Fruit fly (Drosophila melanogaster) whole organism, pupa: ENCODE measurements around the gene Fum3.

ENCODE experiments used
- CG10348 ChIP-seq: fragments of 200-800 bp; sonication (Bioruptor generic); IDR thresholded peaks from 2 replicates; pipeline ENCODE4 v1.3.6; 2022; ENCODE audit warnings: missing biosample characterization, missing genetic modification characterization
- CG13204 ChIP-seq: fragments of 200-800 bp; sonication (Bioruptor generic); optimal IDR thresholded peaks from 2 replicates; lab custom pipeline; 2018; ENCODE audit warnings: missing biosample characterization, mild to moderate bottlenecking, missing genetic modification characterization, moderate library complexity
- CG14655 ChIP-seq: fragments of 200-800 bp; sonication (Bioruptor generic); optimal IDR thresholded peaks from 3 replicates; lab custom pipeline; 2017; ENCODE audit warnings: mild to moderate bottlenecking, missing biosample characterization, missing genetic modification reagents, missing genetic modification characterization
- CG15710 ChIP-seq: fragments of 200-800 bp; sonication (Bioruptor generic); optimal IDR thresholded peaks from 2 replicates; lab custom pipeline; 2018; ENCODE audit warnings: missing biosample characterization, mild to moderate bottlenecking, missing genetic modification characterization, moderate library complexity
- CG17806 ChIP-seq: fragments of 200-800 bp; sonication (Bioruptor generic); optimal IDR thresholded peaks from 2 replicates; lab custom pipeline; 2018; ENCODE audit warnings: missing biosample characterization, mild to moderate bottlenecking, missing genetic modification characterization, moderate library complexity
- CG32121 ChIP-seq: fragments of 200-800 bp; sonication (Bioruptor generic); IDR thresholded peaks from 2 replicates; pipeline ENCODE4 v1.3.6; 2022; ENCODE audit warnings: missing biosample characterization, missing genetic modification characterization
- CG34367 ChIP-seq: fragments of 200-800 bp; sonication (Bioruptor generic); optimal IDR thresholded peaks from 2 replicates; lab custom pipeline; 2018; ENCODE audit warnings: missing biosample characterization, mild to moderate bottlenecking, missing genetic modification characterization
- CG4496 ChIP-seq: fragments of 200-800 bp; sonication (Bioruptor generic); IDR thresholded peaks from 3 replicates; pipeline ENCODE4 v1.3.6; 2022; ENCODE audit warnings: missing biosample characterization, missing genetic modification characterization
- CG8159 ChIP-seq: fragments of 200-800 bp; sonication (Bioruptor generic); optimal IDR thresholded peaks from 3 replicates; lab custom pipeline; 2018; ENCODE audit warnings: missing biosample characterization, mild to moderate bottlenecking, missing genetic modification characterization, moderate library complexity
- CG8301 ChIP-seq: fragments of 200-800 bp; sonication (Bioruptor generic); optimal IDR thresholded peaks from 2 replicates; lab custom pipeline; 2018; ENCODE audit warnings: missing biosample characterization, mild to moderate bottlenecking, missing genetic modification characterization
- CG9948 ChIP-seq: fragments of 200-800 bp; sonication (Bioruptor generic); optimal IDR thresholded peaks from 2 replicates; lab custom pipeline; 2018; ENCODE audit warnings: missing biosample characterization, mild to moderate bottlenecking, missing genetic modification characterization, moderate library complexity
- D1 ChIP-seq: fragments of 200-800 bp; sonication (Bioruptor generic); optimal IDR thresholded peaks from 2 replicates; lab custom pipeline; 2018; ENCODE audit warnings: missing biosample characterization, mild to moderate bottlenecking, missing genetic modification characterization, moderate library complexity
- EcR ChIP-seq: fragments of 200-800 bp; sonication (Bioruptor generic); optimal IDR thresholded peaks from 3 replicates; lab custom pipeline; 2019; ENCODE audit warnings: missing biosample characterization, missing genetic modification characterization, mild to moderate bottlenecking, moderate library complexity, missing genetic modification reagents
- Ets98B ChIP-seq: fragments of 200-800 bp; sonication (Bioruptor generic); IDR thresholded peaks from 2 replicates; pipeline ENCODE4 v1.3.6; 2022; ENCODE audit warnings: missing biosample characterization, missing genetic modification characterization
- Pif1A ChIP-seq: fragments of 200-800 bp; sonication (Bioruptor generic); optimal IDR thresholded peaks from 3 replicates; lab custom pipeline; 2016; ENCODE audit warnings: missing biosample characterization, missing genetic modification characterization
- Pif1B ChIP-seq: fragments of 200-800 bp; sonication (Bioruptor generic); optimal IDR thresholded peaks from 3 replicates; lab custom pipeline; 2016; ENCODE audit warnings: missing biosample characterization, missing genetic modification characterization
- Snoo ChIP-seq: fragments of 200-800 bp; sonication (Bioruptor generic); optimal IDR thresholded peaks from 3 replicates; lab custom pipeline; 2017; ENCODE audit warnings: missing biosample characterization, mild to moderate bottlenecking, missing genetic modification characterization, inconsistent platforms
- fd96Ca ChIP-seq: fragments of 200-800 bp; sonication (Bioruptor generic); IDR thresholded peaks from 3 replicates; pipeline ENCODE4 v1.3.6; 2022; ENCODE audit warnings: missing biosample characterization, missing genetic modification characterization
- gl ChIP-seq: fragments of 200-800 bp; sonication (Bioruptor generic); optimal IDR thresholded peaks from 2 replicates; lab custom pipeline; 2018; ENCODE audit warnings: missing biosample characterization, mild to moderate bottlenecking, missing genetic modification characterization
- rn ChIP-seq: fragments of 200-800 bp; sonication (Bioruptor generic); IDR thresholded peaks from 2 replicates; pipeline ENCODE4 v1.3.6; 2022; ENCODE audit warnings: missing biosample characterization, missing genetic modification characterization

Fum3 gene

DNA sequence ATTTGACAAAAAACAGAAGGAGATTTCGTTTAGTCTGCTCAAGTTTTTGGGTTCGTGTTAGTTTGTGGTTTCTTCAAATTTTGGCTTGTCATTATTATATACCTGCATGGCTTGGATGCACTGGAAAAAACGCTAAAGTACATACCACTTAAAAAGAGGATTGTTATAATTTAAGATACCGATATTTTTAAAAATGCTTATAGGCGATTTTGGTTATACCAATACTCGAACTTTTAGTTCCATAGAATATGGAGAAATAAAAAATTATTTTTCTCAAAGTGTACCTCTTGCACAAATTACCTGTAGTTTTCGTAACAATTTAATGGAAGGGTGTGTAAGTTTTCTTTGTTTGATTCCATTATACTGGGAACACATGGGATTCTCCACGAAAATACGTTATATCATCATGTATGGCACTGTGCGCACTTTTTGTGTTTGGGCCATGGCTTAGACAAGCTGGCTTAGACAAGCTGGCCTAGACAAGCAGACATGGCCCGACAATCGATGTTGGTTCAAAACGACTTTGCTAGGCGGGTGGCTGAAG is at the start of gene Fum3:
Gene Fum3 (minus strand): TSS at position 494 of the 544 bp plus-strand sequence.
- no peak for TF ChIP-seq CG32121 (GFP tag; lab: Robert Waterston, UW)
- TF ChIP-seq Pif1A (GFP tag; lab: Kevin White, UChicago), result no peak
- no peak for TF ChIP-seq EcR (GFP tag; lab: Kevin White, UChicago)
- no peak for TF ChIP-seq Pif1B (GFP tag; lab: Kevin White, UChicago)
- TF ChIP-seq CG17806, result no peak

DNA sequence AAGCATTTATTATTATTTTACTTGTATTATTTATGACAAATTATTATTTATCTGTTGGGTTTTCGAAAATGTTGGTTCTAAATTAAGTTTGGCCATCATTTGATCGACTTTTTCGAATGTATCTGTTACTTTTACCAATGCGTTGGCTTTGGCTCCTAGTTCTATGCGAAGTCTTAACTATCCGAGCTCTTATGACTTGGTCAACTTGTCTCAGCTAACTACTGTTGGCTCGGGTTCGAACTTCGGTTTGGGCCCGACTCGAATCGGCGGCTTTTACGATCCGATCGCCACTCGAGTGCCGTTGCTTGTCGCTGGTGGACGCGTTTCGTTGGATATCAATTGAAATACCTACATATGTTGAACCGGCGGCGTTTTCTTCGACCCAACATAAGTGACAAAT is 47.7 kb upstream of the Fum3 start, which contains the start of gene CG7512:
Gene CG7512 (plus strand): TSS at position 301 of the 400 bp plus-strand sequence.
- no peak for TF ChIP-seq CG15710 (tag; lab: Kevin White, UChicago)
- TF ChIP-seq CG8301 (tag; lab: Kevin White, UChicago), result no peak
- TF ChIP-seq CG4496 (GFP tag; lab: Robert Waterston, UW), result no peak
- no peak for TF ChIP-seq EcR (GFP tag; lab: Kevin White, UChicago)
- TF ChIP-seq gl (tag; lab: Kevin White, UChicago), result no peak
- TF ChIP-seq fd96Ca (GFP tag; lab: Robert Waterston, UW), result no peak
- no peak for TF ChIP-seq rn (GFP tag; lab: Robert Waterston, UW)
- TF ChIP-seq Snoo (tag; lab: Kevin White, UChicago), result no peak
- no peak for TF ChIP-seq CG17806
- no peak for TF ChIP-seq CG9948 (tag; lab: Kevin White, UChicago)
- TF ChIP-seq CG8159 (tag; lab: Kevin White, UChicago), result no peak
- TF ChIP-seq CG34367 (tag; lab: Kevin White, UChicago), result no peak
- TF ChIP-seq Ets98B, result no peak

DNA sequence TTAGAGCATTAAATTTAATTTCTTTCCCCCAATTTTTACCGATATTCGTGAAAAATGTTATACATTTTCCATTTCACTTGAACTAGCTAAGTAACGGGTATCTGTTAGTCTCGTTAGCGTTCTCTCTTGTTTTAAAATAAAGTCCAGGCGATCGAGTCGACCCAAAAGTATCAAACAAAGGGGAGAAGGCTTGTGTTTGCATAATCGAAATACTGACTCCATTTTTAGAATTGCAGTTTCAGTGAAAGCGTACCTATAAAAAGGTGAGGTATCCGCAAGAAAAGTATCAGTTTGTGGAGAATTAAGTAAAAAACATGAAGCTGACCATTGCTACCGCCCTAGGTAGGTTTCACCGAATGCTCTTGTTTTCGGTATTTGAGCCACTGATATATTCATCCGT is 46.3 kb upstream of the Fum3 start, which contains the start of gene Sgs3:
Gene Sgs3 (plus strand): TSS at position 301 of the 400 bp plus-strand sequence.
- no peak for TF ChIP-seq CG32121 (GFP tag; lab: Robert Waterston, UW)
- TF ChIP-seq CG9948 (tag; lab: Kevin White, UChicago), result no peak
- no peak for TF ChIP-seq CG10348 (GFP tag; lab: Robert Waterston, UW)
- no peak for TF ChIP-seq fd96Ca (GFP tag; lab: Robert Waterston, UW)
- TF ChIP-seq Pif1B (GFP tag; lab: Kevin White, UChicago), result no peak
- TF ChIP-seq CG8159 (tag; lab: Kevin White, UChicago), result no peak
- no peak for TF ChIP-seq CG4496 (GFP tag; lab: Robert Waterston, UW)
- no peak for TF ChIP-seq Snoo (tag; lab: Kevin White, UChicago)
- TF ChIP-seq CG13204, result no peak
- no peak for TF ChIP-seq EcR (GFP tag; lab: Kevin White, UChicago)
- no peak for TF ChIP-seq CG14655 (GFP tag; lab: Kevin White, UChicago)
- no peak for TF ChIP-seq gl (tag; lab: Kevin White, UChicago)
- TF ChIP-seq Ets98B, result no peak
- no peak for TF ChIP-seq D1 (tag; lab: Kevin White, UChicago)
- TF ChIP-seq Pif1A (GFP tag; lab: Kevin White, UChicago), result no peak
- no peak for TF ChIP-seq CG17806
- no peak for TF ChIP-seq CG15710 (tag; lab: Kevin White, UChicago)
- no peak for TF ChIP-seq CG34367 (tag; lab: Kevin White, UChicago)
- TF ChIP-seq CG8301 (tag; lab: Kevin White, UChicago), result no peak
- no peak for TF ChIP-seq rn (GFP tag; lab: Robert Waterston, UW)

DNA sequence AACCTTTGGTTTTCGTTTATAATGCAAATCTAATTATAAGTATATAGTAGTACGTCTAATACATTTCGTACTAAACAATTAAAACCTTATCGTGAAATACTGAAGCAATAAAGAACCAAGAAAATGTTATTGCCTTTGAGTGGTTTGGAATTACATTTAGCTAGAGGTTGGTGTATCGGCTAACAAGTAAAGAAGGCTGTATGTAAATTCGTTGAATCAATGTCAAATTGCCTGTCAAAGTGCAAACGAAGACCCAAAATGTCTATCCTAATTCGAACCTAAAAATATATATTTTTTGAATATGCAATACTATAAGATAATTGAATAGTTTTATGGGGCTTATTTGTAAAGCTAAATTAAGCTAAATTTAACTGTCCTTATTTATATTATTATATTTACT is 45.6 kb upstream of the Fum3 start:
- TF ChIP-seq D1 (tag; lab: Kevin White, UChicago) (peak; percentile 62), gl (tag; lab: Kevin White, UChicago) (no peak)

DNA sequence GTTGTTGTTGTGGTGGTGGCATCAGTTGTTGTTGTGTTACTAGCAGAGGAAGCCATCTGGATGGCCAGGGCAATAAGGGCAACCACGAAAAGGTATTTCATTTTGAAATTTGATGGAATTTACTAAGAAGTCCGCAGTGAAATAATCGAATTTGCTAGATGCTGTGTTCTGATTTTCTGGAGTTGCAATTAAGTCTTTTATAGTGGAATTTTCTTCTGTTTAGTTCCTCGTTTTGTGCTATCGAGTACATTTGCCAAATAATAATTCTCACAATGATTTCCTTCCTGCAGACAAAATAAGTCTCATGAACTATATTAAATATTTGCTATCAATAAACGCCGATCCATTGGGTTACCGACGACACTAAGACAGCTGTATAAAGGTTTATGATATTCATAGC is 44.8 kb upstream of the Fum3 start, which contains the start of gene CG33272:
Gene CG33272 (minus strand): TSS at position 101 of the 400 bp plus-strand sequence.
- no peak for TF ChIP-seq Snoo (tag; lab: Kevin White, UChicago)
- no peak for TF ChIP-seq Pif1B (GFP tag; lab: Kevin White, UChicago)
- no peak for TF ChIP-seq CG4496 (GFP tag; lab: Robert Waterston, UW)
- no peak for TF ChIP-seq CG17806
- no peak for TF ChIP-seq CG14655 (GFP tag; lab: Kevin White, UChicago)
- TF ChIP-seq Ets98B, result no peak
- no peak for TF ChIP-seq CG34367 (tag; lab: Kevin White, UChicago)
- TF ChIP-seq CG15710 (tag; lab: Kevin White, UChicago), result no peak
- TF ChIP-seq Pif1A (GFP tag; lab: Kevin White, UChicago), result no peak
- no peak for TF ChIP-seq CG10348 (GFP tag; lab: Robert Waterston, UW)
- TF ChIP-seq CG8301 (tag; lab: Kevin White, UChicago), result no peak
- no peak for TF ChIP-seq fd96Ca (GFP tag; lab: Robert Waterston, UW)
- no peak for TF ChIP-seq CG32121 (GFP tag; lab: Robert Waterston, UW)
- TF ChIP-seq rn (GFP tag; lab: Robert Waterston, UW), result no peak
- no peak for TF ChIP-seq CG8159 (tag; lab: Kevin White, UChicago)
- TF ChIP-seq D1 (tag; lab: Kevin White, UChicago), result no peak
- no peak for TF ChIP-seq CG9948 (tag; lab: Kevin White, UChicago)

DNA sequence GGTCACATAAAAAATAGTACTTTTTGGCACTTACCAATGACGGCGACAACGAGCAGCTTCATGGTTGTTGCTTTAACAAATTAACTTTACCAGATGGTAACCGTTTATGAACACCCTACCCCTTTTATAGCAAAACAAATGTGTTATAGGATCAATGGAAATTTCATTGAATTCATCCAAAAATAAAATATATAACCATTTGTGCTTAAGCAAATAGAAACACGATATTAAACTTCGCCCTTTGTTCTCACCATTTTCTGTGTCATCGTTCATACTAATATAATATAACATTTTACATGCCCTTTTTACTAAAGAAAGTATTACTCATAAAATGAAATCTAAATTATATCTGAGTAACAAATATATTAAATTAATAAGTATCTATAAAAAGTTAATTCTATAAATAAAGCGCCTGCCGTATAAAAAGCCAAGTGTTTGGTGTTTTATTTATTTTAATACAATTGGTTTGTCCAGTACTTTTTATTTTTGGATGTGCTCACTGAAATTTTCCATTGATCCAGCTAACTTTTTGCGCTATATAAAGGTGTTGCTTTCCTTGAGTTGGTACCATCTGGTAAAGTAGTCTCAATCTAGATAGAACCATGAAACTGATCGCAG is 43.7 kb upstream of the Fum3 start, which contains the start of the genes Sgs8 and Sgs7:
Gene Sgs8 (minus strand): TSS at position 101 of the 618 bp plus-strand sequence.
Gene Sgs7 (plus strand): TSS at position 568 of the 618 bp plus-strand sequence.
- TF ChIP-seq CG17806 (no peak), Pif1A (GFP tag; lab: Kevin White, UChicago) (no peak), rn (GFP tag; lab: Robert Waterston, UW) (no peak), D1 (tag; lab: Kevin White, UChicago) (no peak), EcR (GFP tag; lab: Kevin White, UChicago) (no peak), CG8301 (tag; lab: Kevin White, UChicago) (no peak), CG32121 (GFP tag; lab: Robert Waterston, UW) (no peak)
